Fruit fly (Drosophila melanogaster) whole organism, prepupa: ENCODE results near the gene CG1024.

Experiments used
- Blimp-1 ChIP-seq: fragments of 200-800 bp; sonication (Bioruptor generic); optimal IDR thresholded peaks from 3 replicates; lab custom pipeline; 2017; ENCODE audit warnings: missing biosample characterization, missing genetic modification characterization, mild to moderate bottlenecking, moderate library complexity, missing genetic modification reagents
- CG10631 ChIP-seq: fragments of 200-800 bp; sonication (Bioruptor generic); optimal IDR thresholded peaks from 2 replicates; lab custom pipeline; 2016; ENCODE audit warnings: missing biosample characterization, missing genetic modification characterization
- CG11294 ChIP-seq: fragments of 200-800 bp; sonication (Bioruptor generic); IDR thresholded peaks from 2 replicates; pipeline ENCODE4 v1.3.6; 2022; ENCODE audit warnings: missing biosample characterization, missing genetic modification characterization
- CG11902 ChIP-seq: fragments of 200-800 bp; sonication (Bioruptor generic); optimal IDR thresholded peaks from 3 replicates; lab custom pipeline; 2016; ENCODE audit warnings: missing biosample characterization, missing genetic modification characterization
- CG15336 ChIP-seq: fragments of 200-800 bp; sonication (Bioruptor generic); IDR thresholded peaks from 2 replicates; pipeline ENCODE4 v1.3.6; 2022; ENCODE audit warnings: missing biosample characterization, missing genetic modification characterization
- CG1621 ChIP-seq: fragments of 200-800 bp; sonication (Bioruptor generic); optimal IDR thresholded peaks from 3 replicates; lab custom pipeline; 2018; ENCODE audit warnings: missing biosample characterization, mild to moderate bottlenecking, missing genetic modification characterization
- CG3032 ChIP-seq: fragments of 200-800 bp; optimal IDR thresholded peaks from 2 replicates; lab custom pipeline; 2019; ENCODE audit warnings: missing biosample characterization, mild to moderate bottlenecking, missing genetic modification characterization, moderate library complexity
- CG31627 ChIP-seq: fragments of 200-800 bp; sonication (Bioruptor generic); optimal IDR thresholded peaks from 3 replicates; lab custom pipeline; 2016; ENCODE audit warnings: missing biosample characterization, missing genetic modification characterization
- CG32006 ChIP-seq: fragments of 200-800 bp; sonication (Bioruptor generic); optimal IDR thresholded peaks from 3 replicates; lab custom pipeline; 2017; ENCODE audit warnings: missing biosample characterization, mild to moderate bottlenecking, missing genetic modification characterization
- CG34406 ChIP-seq: fragments of 200-800 bp; sonication (Bioruptor generic); optimal IDR thresholded peaks from 3 replicates; lab custom pipeline; 2016; ENCODE audit warnings: missing biosample characterization, missing genetic modification characterization
- CG3919 ChIP-seq: fragments of 200-800 bp; sonication (Bioruptor generic); optimal IDR thresholded peaks from 3 replicates; lab custom pipeline; 2016; ENCODE audit warnings: missing biosample characterization, missing genetic modification characterization
- CG6163 ChIP-seq: fragments of 200-800 bp; sonication (Bioruptor generic); IDR thresholded peaks from 3 replicates; pipeline ENCODE4 v1.3.6; 2022; ENCODE audit warnings: missing biosample characterization, missing genetic modification characterization
- CG6276 ChIP-seq: fragments of 200-800 bp; sonication (Bioruptor generic); optimal IDR thresholded peaks from 2 replicates; lab custom pipeline; 2017; ENCODE audit warnings: missing biosample characterization, mild to moderate bottlenecking, missing genetic modification characterization
- CG6808 ChIP-seq: fragments of 200-800 bp; sonication (Bioruptor generic); optimal IDR thresholded peaks from 3 replicates; lab custom pipeline; 2017; ENCODE audit warnings: missing biosample characterization, missing genetic modification characterization, mild to moderate bottlenecking, moderate library complexity, missing genetic modification reagents
- CG6854 ChIP-seq: fragments of 200-800 bp; sonication (Bioruptor generic); optimal IDR thresholded peaks from 2 replicates; lab custom pipeline; 2017; ENCODE audit warnings: missing biosample characterization, mild to moderate bottlenecking, missing genetic modification characterization
- CG8119 ChIP-seq: fragments of 200-800 bp; sonication (Bioruptor generic); IDR thresholded peaks from 3 replicates; pipeline ENCODE4 v1.3.6; 2022; ENCODE audit warnings: missing biosample characterization, missing genetic modification characterization
- CG8319 ChIP-seq: fragments of 200-800 bp; sonication (Bioruptor generic); optimal IDR thresholded peaks from 3 replicates; lab custom pipeline; 2016; ENCODE audit warnings: missing biosample characterization, missing genetic modification characterization
- CG9139 ChIP-seq: fragments of 200-800 bp; sonication (Bioruptor generic); optimal IDR thresholded peaks from 3 replicates; lab custom pipeline; 2017; ENCODE audit warnings: missing biosample characterization, mild to moderate bottlenecking, missing genetic modification characterization
- Eip75B ChIP-seq: fragments of 200-800 bp; sonication (Bioruptor generic); optimal IDR thresholded peaks from 3 replicates; lab custom pipeline; 2016; ENCODE audit warnings: missing biosample characterization, missing genetic modification characterization
- Eip78C ChIP-seq: fragments of 200-800 bp; sonication (Bioruptor generic); peaks from one replicate; lab custom pipeline; 2016; ENCODE audit warnings: missing biosample characterization, missing genetic modification characterization
- Eip93F ChIP-seq: fragments of 200-800 bp; sonication (Bioruptor generic); optimal IDR thresholded peaks from 2 replicates; lab custom pipeline; 2016; ENCODE audit warnings: missing biosample characterization, mild to moderate bottlenecking, missing genetic modification characterization
- Ets21C ChIP-seq: fragments of 200-800 bp; sonication (Bioruptor generic); optimal IDR thresholded peaks from 3 replicates; lab custom pipeline; 2016; ENCODE audit warnings: missing biosample characterization, missing genetic modification characterization
- Ets96B ChIP-seq: fragments of 200-800 bp; optimal IDR thresholded peaks from 2 replicates; lab custom pipeline; 2019; ENCODE audit warnings: missing biosample characterization, mild to moderate bottlenecking, missing genetic modification characterization, moderate library complexity
- Gug ChIP-seq: fragments of 200-800 bp; sonication (Bioruptor generic); IDR thresholded peaks from 2 replicates; pipeline ENCODE4 v1.3.6; 2022; ENCODE audit warnings: missing biosample characterization, missing genetic modification characterization
- Hr38 ChIP-seq: sonication (Bioruptor generic); optimal IDR thresholded peaks from 2 replicates; lab custom pipeline; 2016; ENCODE audit warnings: missing biosample characterization, missing genetic modification characterization
- Hr39 ChIP-seq: fragments of 200-800 bp; sonication (Bioruptor generic); optimal IDR thresholded peaks from 2 replicates; lab custom pipeline; 2016; ENCODE audit warnings: missing biosample characterization, missing genetic modification characterization
- Hr4 ChIP-seq: fragments of 200-800 bp; sonication (Bioruptor generic); optimal IDR thresholded peaks from 3 replicates; lab custom pipeline; 2016; ENCODE audit warnings: missing biosample characterization, missing genetic modification characterization
- Lpt ChIP-seq: fragments of 200-800 bp; sonication (Bioruptor generic); optimal IDR thresholded peaks from 3 replicates; lab custom pipeline; 2016; ENCODE audit warnings: missing biosample characterization, missing genetic modification characterization
- Met ChIP-seq: fragments of 200-800 bp; sonication (Bioruptor generic); optimal IDR thresholded peaks from 3 replicates; lab custom pipeline; 2016; ENCODE audit warnings: missing biosample characterization, missing genetic modification characterization
- OdsH ChIP-seq: fragments of 200-800 bp; sonication (Bioruptor generic); optimal IDR thresholded peaks from 3 replicates; lab custom pipeline; 2016; ENCODE audit warnings: missing biosample characterization, missing genetic modification characterization
- Smox ChIP-seq: fragments of 200-800 bp; sonication (Bioruptor generic); optimal IDR thresholded peaks from 3 replicates; lab custom pipeline; 2016; ENCODE audit warnings: missing biosample characterization, missing genetic modification characterization
- Sox102F ChIP-seq: fragments of 200-800 bp; sonication (Bioruptor generic); optimal IDR thresholded peaks from 2 replicates; lab custom pipeline; 2016; ENCODE audit warnings: missing biosample characterization, mild to moderate bottlenecking, missing genetic modification characterization
- Sox14 ChIP-seq: fragments of 200-800 bp; sonication (Bioruptor generic); optimal IDR thresholded peaks from 3 replicates; lab custom pipeline; 2016; ENCODE audit warnings: missing biosample characterization, missing genetic modification characterization
- Sox15 ChIP-seq: fragments of 200-800 bp; sonication (Bioruptor generic); optimal IDR thresholded peaks from 3 replicates; lab custom pipeline; 2016; ENCODE audit warnings: missing biosample characterization, missing genetic modification characterization
- acj6 ChIP-seq: fragments of 200-800 bp; sonication (Bioruptor generic); optimal IDR thresholded peaks from 3 replicates; lab custom pipeline; 2016; ENCODE audit warnings: missing biosample characterization, missing genetic modification characterization
- cyc ChIP-seq: fragments of 200-800 bp; sonication (Bioruptor generic); optimal IDR thresholded peaks from 3 replicates; lab custom pipeline; 2016; ENCODE audit warnings: missing biosample characterization, missing genetic modification characterization
- dsx ChIP-seq: fragments of 200-800 bp; optimal IDR thresholded peaks from 3 replicates; lab custom pipeline; 2019; ENCODE audit warnings: missing biosample characterization, mild to moderate bottlenecking, missing genetic modification characterization, moderate library complexity; ENCODE audit not compliant: poor library complexity, severe bottlenecking
- eg ChIP-seq: fragments of 200-800 bp; sonication (Bioruptor generic); IDR thresholded peaks from 3 replicates; pipeline ENCODE4 v1.3.6; 2022; ENCODE audit warnings: missing biosample characterization, missing genetic modification characterization
- esn ChIP-seq: fragments of 200-800 bp; sonication (Bioruptor generic); optimal IDR thresholded peaks from 2 replicates; lab custom pipeline; 2016; ENCODE audit warnings: missing biosample characterization, mild to moderate bottlenecking, missing genetic modification characterization, moderate library complexity
- fd59A ChIP-seq: fragments of 200-800 bp; sonication (Bioruptor generic); optimal IDR thresholded peaks from 2 replicates; lab custom pipeline; 2017; ENCODE audit warnings: missing biosample characterization, mild to moderate bottlenecking, missing genetic modification characterization, missing genetic modification reagents
- fkh ChIP-seq: fragments of 200-800 bp; sonication (Bioruptor generic); optimal IDR thresholded peaks from 3 replicates; lab custom pipeline; 2017; ENCODE audit warnings: missing biosample characterization, mild to moderate bottlenecking, missing genetic modification characterization, moderate library complexity
- lz ChIP-seq: fragments of 200-800 bp; sonication (Bioruptor generic); optimal IDR thresholded peaks from 3 replicates; lab custom pipeline; 2016; ENCODE audit warnings: missing biosample characterization, missing genetic modification characterization
- spab ChIP-seq: fragments of 200-800 bp; sonication (Bioruptor generic); optimal IDR thresholded peaks from 2 replicates; lab custom pipeline; 2017; ENCODE audit warnings: missing biosample characterization, mild to moderate bottlenecking, missing genetic modification characterization, missing genetic modification reagents
- ss ChIP-seq, 2 experiments: fragments of 200-800 bp; sonication (Bioruptor generic); optimal IDR thresholded peaks; 2 replicates in 1 of 2; 3 replicates in 1 of 2; lab custom pipeline; 2017 to 2018; ENCODE audit warnings: mild to moderate bottlenecking in 2 of 2, missing biosample characterization in 2 of 2, missing genetic modification characterization in 2 of 2, moderate library complexity in 1 of 2
- svp ChIP-seq: fragments of 200-800 bp; sonication (Bioruptor generic); peaks from one replicate; lab custom pipeline; 2016; ENCODE audit warnings: missing biosample characterization, missing genetic modification characterization
- topi ChIP-seq: fragments of 200-800 bp; sonication (Bioruptor generic); optimal IDR thresholded peaks from 3 replicates; lab custom pipeline; 2016; ENCODE audit warnings: missing biosample characterization, missing genetic modification characterization
- vri ChIP-seq: fragments of 200-800 bp; sonication (Bioruptor generic); optimal IDR thresholded peaks from 3 replicates; lab custom pipeline; 2016; ENCODE audit warnings: missing biosample characterization, mild to moderate bottlenecking, missing genetic modification characterization

The CG1024 gene

DNA sequence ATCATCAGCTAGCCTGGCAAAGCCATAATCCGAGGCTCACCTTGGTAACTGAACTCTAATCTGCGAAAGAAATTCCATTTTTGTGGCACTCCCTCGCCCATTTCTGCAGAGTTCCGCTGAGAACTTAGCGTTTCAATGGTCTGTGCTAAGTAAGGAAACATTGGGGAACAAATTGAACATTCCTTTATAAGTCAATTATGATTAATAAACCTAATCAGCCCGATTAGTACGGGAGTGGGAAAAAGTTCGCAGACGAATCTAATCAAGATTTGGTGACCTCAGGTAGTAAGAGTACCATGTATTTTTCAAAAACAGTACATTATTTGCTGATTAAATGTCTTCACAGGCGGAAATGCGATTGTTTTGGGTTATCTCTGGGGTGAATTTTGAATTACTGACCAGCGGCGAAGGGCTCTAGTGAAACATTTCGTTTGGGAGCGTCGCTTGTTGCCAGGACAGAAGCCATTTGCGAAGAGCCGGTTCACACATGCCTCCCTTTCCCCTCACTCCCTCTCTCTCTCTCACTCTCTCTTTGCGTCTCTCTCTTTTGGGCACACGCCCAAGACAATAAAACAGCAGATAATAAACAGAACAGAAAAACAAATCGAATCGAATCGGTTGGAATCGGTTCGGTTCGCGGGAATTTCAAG is 22.5 kb upstream of the CG1024 start:
- TF ChIP-seq CG1621: peak; percentile 6
- peak; percentile 95 for TF ChIP-seq svp (GFP tag; lab: Kevin White, UChicago)
- no peak for TF ChIP-seq CG31627 (GFP tag; lab: Kevin White, UChicago)
- peak; percentile 15 for TF ChIP-seq spab (GFP tag; lab: Kevin White, UChicago)
- 0 out of 3 replicates have a peak, but pooled peaks have one; percentile 28 for TF ChIP-seq eg (GFP tag; lab: Robert Waterston, UW)
- peak; percentile 29 for TF ChIP-seq Eip78C (GFP tag; lab: Kevin White, UChicago)
- peak; percentile 15 for TF ChIP-seq CG9139 (GFP tag; lab: Kevin White, UChicago)
- no peak for TF ChIP-seq Eip93F (GFP tag; lab: Kevin White, UChicago)
- peak; percentile 21 for TF ChIP-seq dsx (GFP tag; lab: Kevin White, UChicago)
- no peak for TF ChIP-seq CG11902 (GFP tag; lab: Kevin White, UChicago)
- TF ChIP-seq CG6808 (GFP tag; lab: Kevin White, UChicago): peak; percentile 10
- no peak for TF ChIP-seq CG3919
- TF ChIP-seq fkh (GFP tag; lab: Kevin White, UChicago): peak; percentile 28
- no peak for TF ChIP-seq CG3032 (tag; lab: Kevin White, UChicago)
- TF ChIP-seq Ets96B: no peak
- no peak for TF ChIP-seq CG11294 (GFP tag; lab: Robert Waterston, UW)
- no peak for TF ChIP-seq Blimp-1 (GFP tag; lab: Kevin White, UChicago)
- peak; percentile 0 for TF ChIP-seq Sox102F
- peak; percentile 46; the same call in 1 of the 3 replicates for TF ChIP-seq CG6163
- TF ChIP-seq CG8119 (GFP tag; lab: Robert Waterston, UW): 0 out of 3 replicates have a peak, but pooled peaks have one; percentile 18
- TF ChIP-seq CG8319 (GFP tag; lab: Kevin White, UChicago): no peak
- TF ChIP-seq CG6854 (GFP tag; lab: Kevin White, UChicago): peak; percentile 44
- peak; percentile 33 to 52 for TF ChIP-seq ss (GFP tag; optimal IDR thresholded peaks at IDR 0.05; lab: Kevin White, UChicago)
- TF ChIP-seq vri (GFP tag; lab: Kevin White, UChicago): no peak
- TF ChIP-seq Lpt: no peak

- no peak for TF ChIP-seq vri (GFP tag; lab: Kevin White, UChicago)
- no peak for TF ChIP-seq CG8319 (GFP tag; lab: Kevin White, UChicago)
- TF ChIP-seq Sox14: no peak
- TF ChIP-seq cyc (GFP tag; lab: Kevin White, UChicago): peak; percentile 50
- TF ChIP-seq CG6808 (GFP tag; lab: Kevin White, UChicago): no peak
- peak; percentile 62 for TF ChIP-seq topi (GFP tag; lab: Kevin White, UChicago)
- TF ChIP-seq Hr4 (GFP tag; lab: Kevin White, UChicago): no peak
- peak; percentile 74 for TF ChIP-seq Met
- peak; percentile 44 for TF ChIP-seq CG32006
- peak; percentile 43 for TF ChIP-seq Sox102F
- TF ChIP-seq esn (GFP tag; lab: Kevin White, UChicago): peak; percentile 55
- no peak for TF ChIP-seq dsx (GFP tag; lab: Kevin White, UChicago)
- peak; percentile 17 for TF ChIP-seq acj6 (GFP tag; lab: Kevin White, UChicago)
- TF ChIP-seq CG9139 (GFP tag; lab: Kevin White, UChicago): no peak
- no peak for TF ChIP-seq Lpt
- TF ChIP-seq lz: peak; percentile 49
- no peak for TF ChIP-seq CG6854 (GFP tag; lab: Kevin White, UChicago)
- TF ChIP-seq svp (GFP tag; lab: Kevin White, UChicago): peak; percentile 81
- peak; percentile 52 for TF ChIP-seq CG31627 (GFP tag; lab: Kevin White, UChicago)
- TF ChIP-seq Hr39: peak; percentile 60
- peak; percentile 6 for TF ChIP-seq OdsH (GFP tag; lab: Kevin White, UChicago)
- peak; percentile 57 for TF ChIP-seq Smox (GFP tag; lab: Kevin White, UChicago)
- no peak for TF ChIP-seq Hr38 (GFP tag; lab: Kevin White, UChicago)
- peak; percentile 36 for TF ChIP-seq Ets21C (GFP tag; lab: Kevin White, UChicago)
- TF ChIP-seq CG6276 (GFP tag; lab: Kevin White, UChicago): no peak
- TF ChIP-seq Eip93F (GFP tag; lab: Kevin White, UChicago): no peak
- peak; percentile 14 for TF ChIP-seq CG10631 (GFP tag; lab: Kevin White, UChicago)
- TF ChIP-seq Gug (GFP tag; lab: Robert Waterston, UW): no peak
- TF ChIP-seq CG15336 (GFP tag; lab: Robert Waterston, UW): no peak
- no peak for TF ChIP-seq Eip75B (GFP tag; lab: Kevin White, UChicago)
- peak; percentile 19 for TF ChIP-seq CG34406 (GFP tag; lab: Kevin White, UChicago)
- TF ChIP-seq CG1621: no peak
- TF ChIP-seq Sox15: no peak
- no peak for TF ChIP-seq fd59A
- TF ChIP-seq Eip78C (GFP tag; lab: Kevin White, UChicago): peak; percentile 55
- 0 out of 3 replicates have a peak, but pooled peaks have one; percentile 25 for TF ChIP-seq eg (GFP tag; lab: Robert Waterston, UW)
Observed at dm6 chr3R:6401522-6401844, 21.4 kb upstream of the CG1024 start.
